Fruit fly (Drosophila melanogaster) whole organism, embryonic: ENCODE data around the gene CG3630.

ENCODE experiments used
- Ada2b ChIP-seq: fragments of 200-800 bp; sonication (Bioruptor generic); IDR thresholded peaks from 2 replicates; pipeline ENCODE4 v1.3.6; 2022; ENCODE audit warnings: missing biosample characterization, missing genetic modification characterization
- Asciz ChIP-seq: fragments of 200-800 bp; sonication (Bioruptor generic); optimal IDR thresholded peaks from 2 replicates; lab custom pipeline; 2017; ENCODE audit warnings: missing biosample characterization, mild to moderate bottlenecking, missing genetic modification characterization, missing genetic modification reagents
- CG12299 ChIP-seq: fragments of 200-800 bp; sonication (Bioruptor generic); optimal IDR thresholded peaks from 2 replicates; lab custom pipeline; 2018; ENCODE audit warnings: missing biosample characterization, mild to moderate bottlenecking, missing genetic modification characterization
- CG13775 ChIP-seq: fragments of 200-800 bp; sonication (Bioruptor generic); optimal IDR thresholded peaks from 3 replicates; lab custom pipeline; 2017; ENCODE audit warnings: missing biosample characterization, mild to moderate bottlenecking, missing genetic modification characterization
- CG15514 ChIP-seq: fragments of 200-800 bp; sonication (Bioruptor generic); optimal IDR thresholded peaks from 3 replicates; lab custom pipeline; 2017; ENCODE audit warnings: missing biosample characterization, missing genetic modification characterization, mild to moderate bottlenecking, moderate library complexity, missing genetic modification reagents
- CG1603 ChIP-seq: fragments of 200-800 bp; sonication (Bioruptor generic); optimal IDR thresholded peaks from 2 replicates; lab custom pipeline; 2019; ENCODE audit warnings: missing biosample characterization, mild to moderate bottlenecking, missing genetic modification characterization, moderate library complexity
- CG18011 ChIP-seq: fragments of 200-800 bp; sonication (Bioruptor generic); optimal IDR thresholded peaks from 2 replicates; lab custom pipeline; 2017; ENCODE audit warnings: missing biosample characterization, missing genetic modification characterization, mild to moderate bottlenecking, moderate library complexity, missing genotype
- CG1832 ChIP-seq: fragments of 200-800 bp; sonication (Bioruptor generic); optimal IDR thresholded peaks from 2 replicates; lab custom pipeline; 2017; ENCODE audit warnings: missing biosample characterization, mild to moderate bottlenecking, missing genetic modification characterization, inconsistent platforms
- CG18599 ChIP-seq: fragments of 200-800 bp; sonication (Bioruptor generic); optimal IDR thresholded peaks from 3 replicates; lab custom pipeline; 2017; ENCODE audit warnings: missing biosample characterization, missing genetic modification characterization, mild to moderate bottlenecking, moderate library complexity, missing genetic modification reagents
- CG2199 ChIP-seq: fragments of 200-800 bp; sonication (Bioruptor generic); IDR thresholded peaks from 3 replicates; pipeline ENCODE4 v1.3.6; 2022; ENCODE audit warnings: missing biosample characterization, missing genetic modification characterization
- CG30431 ChIP-seq: fragments of 200-800 bp; sonication (Bioruptor generic); optimal IDR thresholded peaks from 2 replicates; lab custom pipeline; 2017; ENCODE audit warnings: missing biosample characterization, missing genetic modification characterization
- CG3838 ChIP-seq: fragments of 200-800 bp; sonication (Bioruptor generic); optimal IDR thresholded peaks from 3 replicates; lab custom pipeline; 2016; ENCODE audit warnings: missing biosample characterization, missing genetic modification characterization
- CG4360 ChIP-seq: fragments of 200-800 bp; sonication (Bioruptor generic); IDR thresholded peaks from 2 replicates; pipeline ENCODE4 v1.3.6; 2022; ENCODE audit warnings: missing biosample characterization, missing genetic modification characterization
- CG4707 ChIP-seq: fragments of 200-800 bp; sonication (Bioruptor generic); optimal IDR thresholded peaks from 2 replicates; lab custom pipeline; 2018; ENCODE audit warnings: missing biosample characterization, mild to moderate bottlenecking, missing genetic modification characterization, moderate library complexity
- CG4854 ChIP-seq: fragments of 200-800 bp; sonication (Bioruptor generic); optimal IDR thresholded peaks from 2 replicates; lab custom pipeline; 2016; ENCODE audit warnings: missing biosample characterization, missing genetic modification characterization, inconsistent platforms
- CG6791 ChIP-seq: fragments of 200-800 bp; sonication (Bioruptor generic); IDR thresholded peaks from 3 replicates; pipeline ENCODE4 v1.3.6; 2022; ENCODE audit warnings: missing biosample characterization, missing genetic modification characterization; ENCODE audit not compliant: partially characterized antibody
- CG7963 ChIP-seq: fragments of 200-800 bp; sonication (Bioruptor generic); IDR thresholded peaks from 3 replicates; pipeline ENCODE4 v1.3.6; 2022; ENCODE audit warnings: missing biosample characterization, missing genetic modification characterization; ENCODE audit not compliant: partially characterized antibody
- CG8089 ChIP-seq: fragments of 200-800 bp; sonication (Bioruptor generic); optimal IDR thresholded peaks from 3 replicates; lab custom pipeline; 2016; ENCODE audit warnings: missing biosample characterization, missing genetic modification characterization
- CG9609 ChIP-seq: fragments of 200-800 bp; sonication (Bioruptor generic); optimal IDR thresholded peaks from 3 replicates; lab custom pipeline; 2016; ENCODE audit warnings: missing biosample characterization, missing genetic modification characterization
- CG9797 ChIP-seq: fragments of 200-800 bp; sonication (Bioruptor generic); optimal IDR thresholded peaks from 3 replicates; lab custom pipeline; 2018; ENCODE audit warnings: missing biosample characterization, mild to moderate bottlenecking, missing genetic modification characterization
- CHES-1-like ChIP-seq: fragments of 200-800 bp; sonication (Bioruptor generic); optimal IDR thresholded peaks from 2 replicates; lab custom pipeline; 2016; ENCODE audit warnings: missing biosample characterization, missing genetic modification characterization
- D ChIP-seq, 2 experiments: fragments of 200-800 bp in 1 of 2; fragments of >200 bp in 1 of 2; sonication (Bioruptor generic) in 1 of 2; optimal IDR thresholded peaks; 2 replicates in 1 of 2; 3 replicates in 1 of 2; lab custom pipeline; 2017; ENCODE audit warnings: mild to moderate bottlenecking in 1 of 2, missing biosample characterization in 1 of 2, missing genetic modification characterization in 1 of 2, missing genetic modification reagents in 1 of 2
- Dad ChIP-seq: fragments of 200-800 bp; sonication (Bioruptor generic); optimal IDR thresholded peaks from 3 replicates; lab custom pipeline; 2016; ENCODE audit warnings: missing biosample characterization, missing genetic modification characterization
- Dip2 ChIP-seq: fragments of 200-800 bp; sonication (Bioruptor generic); IDR thresholded peaks from 2 replicates; pipeline ENCODE4 v1.3.6; 2022; ENCODE audit warnings: missing biosample characterization, missing genetic modification characterization
- Doc2 ChIP-seq: fragments of 200-800 bp; sonication (Bioruptor generic); IDR thresholded peaks from 2 replicates; pipeline ENCODE4 v1.3.6; 2022; ENCODE audit warnings: missing biosample characterization, missing genetic modification characterization
- E2f2 ChIP-seq: fragments of 200-800 bp; sonication (Bioruptor generic); IDR thresholded peaks from 2 replicates; pipeline ENCODE4 v1.3.6; 2022; ENCODE audit warnings: missing biosample characterization, missing genetic modification characterization
- HLH3B ChIP-seq: fragments of 200-800 bp; sonication (Bioruptor generic); IDR thresholded peaks from 2 replicates; pipeline ENCODE4 v1.3.6; 2022; ENCODE audit warnings: missing biosample characterization, missing genetic modification characterization
- Kr ChIP-seq: fragments of 200-800 bp; sonication (Bioruptor generic); optimal IDR thresholded peaks from 2 replicates; lab custom pipeline; 2017; ENCODE audit warnings: missing biosample characterization, mild to moderate bottlenecking, missing genetic modification characterization
- Ssrp ChIP-seq: fragments of 200-800 bp; sonication (Bioruptor generic); optimal IDR thresholded peaks from 2 replicates; lab custom pipeline; 2018; ENCODE audit warnings: missing biosample characterization, mild to moderate bottlenecking, missing genetic modification characterization, moderate library complexity
- Xrp1 ChIP-seq: fragments of 200-800 bp; sonication (Bioruptor generic); IDR thresholded peaks from 2 replicates; pipeline ENCODE4 v1.3.6; 2022; ENCODE audit warnings: missing biosample characterization, missing genetic modification characterization
- al ChIP-seq: fragments of 200-800 bp; sonication (Bioruptor generic); IDR thresholded peaks from 2 replicates; pipeline ENCODE4 v1.3.6; 2022; ENCODE audit warnings: missing biosample characterization, missing genetic modification characterization
- ara ChIP-seq: fragments of 200-800 bp; sonication (Bioruptor generic); IDR thresholded peaks from 2 replicates; pipeline ENCODE4 v1.3.6; 2022; ENCODE audit warnings: missing biosample characterization, missing genetic modification characterization
- bab2 ChIP-seq: fragments of 200-800 bp; sonication (Bioruptor generic); optimal IDR thresholded peaks from 2 replicates; lab custom pipeline; 2016; ENCODE audit warnings: missing biosample characterization, missing genetic modification characterization
- bcd ChIP-seq: fragments of 200-800 bp; sonication (Bioruptor generic); optimal IDR thresholded peaks from 2 replicates; lab custom pipeline; 2017; ENCODE audit warnings: missing biosample characterization, mild to moderate bottlenecking, missing genetic modification characterization
- bowl ChIP-seq: fragments of 200-800 bp; sonication (Bioruptor generic); IDR thresholded peaks from 2 replicates; pipeline ENCODE4 v1.3.6; 2022; ENCODE audit warnings: missing biosample characterization, missing genetic modification characterization
- dysf ChIP-seq: fragments of 200-800 bp; sonication (Bioruptor generic); IDR thresholded peaks from 3 replicates; pipeline ENCODE4 v1.3.6; 2022; ENCODE audit warnings: missing biosample characterization, missing genetic modification characterization
- fu2 ChIP-seq: fragments of 200-800 bp; sonication (Bioruptor generic); optimal IDR thresholded peaks from 2 replicates; lab custom pipeline; 2016; ENCODE audit warnings: missing biosample characterization, missing genetic modification characterization
- gt ChIP-seq: fragments of 200-800 bp; sonication (Bioruptor generic); IDR thresholded peaks from 2 replicates; pipeline ENCODE4 v1.3.6; 2022; ENCODE audit warnings: missing biosample characterization, missing genetic modification characterization
- hkb ChIP-seq, 2 experiments: fragments of 200-800 bp in 1 of 2; fragments of >200 bp in 1 of 2; sonication (Bioruptor generic) in 1 of 2; IDR thresholded peaks in 1 of 2; optimal IDR thresholded peaks in 1 of 2; 2 replicates each; pipeline versions ENCODE4 v1.3.6 to Lab custom; 2017 to 2022; ENCODE audit warnings: missing biosample characterization in 1 of 2, missing genetic modification characterization in 1 of 2
- lab ChIP-seq: fragments of 200-800 bp; sonication (Bioruptor generic); optimal IDR thresholded peaks from 3 replicates; lab custom pipeline; 2017; ENCODE audit warnings: missing biosample characterization, missing genetic modification characterization, mild to moderate bottlenecking, moderate library complexity, missing genetic modification reagents
- pb ChIP-seq: fragments of 200-800 bp; sonication (Bioruptor generic); optimal IDR thresholded peaks from 3 replicates; lab custom pipeline; 2016; ENCODE audit warnings: missing biosample characterization, missing genetic modification characterization
- pzg ChIP-seq: fragments of 200-800 bp; sonication (Bioruptor generic); optimal IDR thresholded peaks from 3 replicates; lab custom pipeline; 2018; ENCODE audit warnings: missing biosample characterization, mild to moderate bottlenecking, missing genetic modification characterization, moderate library complexity
- rib ChIP-seq: fragments of 200-800 bp; sonication (Bioruptor generic); IDR thresholded peaks from 2 replicates; pipeline ENCODE4 v1.3.6; 2022; ENCODE audit warnings: missing biosample characterization, missing genetic modification characterization
- sens ChIP-seq: fragments of 200-800 bp; sonication (Bioruptor generic); peaks from one replicate; lab custom pipeline; 2016; ENCODE audit warnings: missing biosample characterization, missing genetic modification characterization
- ssp ChIP-seq: fragments of 200-800 bp; sonication (Bioruptor generic); IDR thresholded peaks from 2 replicates; pipeline ENCODE4 v1.3.6; 2022; ENCODE audit warnings: missing biosample characterization, missing genetic modification characterization
- trem ChIP-seq: fragments of 200-800 bp; optimal IDR thresholded peaks from 3 replicates; lab custom pipeline; 2019; ENCODE audit warnings: missing biosample characterization, mild to moderate bottlenecking, missing genetic modification characterization, moderate library complexity
- tx ChIP-seq: fragments of 200-800 bp; sonication (Bioruptor generic); optimal IDR thresholded peaks from 2 replicates; lab custom pipeline; 2016; ENCODE audit warnings: missing biosample characterization, missing genetic modification characterization
- unpg ChIP-seq: fragments of 200-800 bp; sonication (Bioruptor generic); optimal IDR thresholded peaks from 3 replicates; lab custom pipeline; 2018; ENCODE audit warnings: missing biosample characterization, mild to moderate bottlenecking, missing genetic modification characterization, moderate library complexity
- vnd ChIP-seq: fragments of 200-800 bp; sonication (Bioruptor generic); IDR thresholded peaks from 3 replicates; pipeline ENCODE4 v1.3.6; 2022; ENCODE audit warnings: missing biosample characterization, missing genetic modification characterization; ENCODE audit not compliant: partially characterized antibody
- wor ChIP-seq: fragments of 200-800 bp; sonication (Bioruptor generic); IDR thresholded peaks from 2 replicates; pipeline ENCODE4 v1.3.6; 2022; ENCODE audit warnings: missing biosample characterization, missing genetic modification characterization
- yki ChIP-seq: fragments of >200 bp; optimal IDR thresholded peaks from 3 replicates; lab custom pipeline; 2018
- zfh2 ChIP-seq: fragments of 200-800 bp; sonication (Bioruptor generic); optimal IDR thresholded peaks from 2 replicates; lab custom pipeline; 2016; ENCODE audit warnings: missing biosample characterization, missing genetic modification characterization

Gene CG3630

dm6 chrX:2170424-2170823 lies 8.4 kb downstream of the CG3630 start (continued):
- TF ChIP-seq CG1603 (peak; percentile 11), Dad (GFP tag; lab: Kevin White, UChicago) (no peak), CG15514 (peak; percentile 12), al (GFP tag; lab: Robert Waterston, UW) (no peak), CG7963 (GFP tag; lab: Robert Waterston, UW) (no peak), Ada2b (GFP tag; lab: Robert Waterston, UW) (no peak), Doc2 (no peak), ara (no peak), ssp (no peak), CG6791 (GFP tag; lab: Robert Waterston, UW) (no peak), CG8089 (no peak), Xrp1 (GFP tag; lab: Robert Waterston, UW) (no peak), fu2 (no peak), CG4360 (GFP tag; lab: Robert Waterston, UW) (no peak), tx (GFP tag; lab: Kevin White, UChicago) (no peak), lab (GFP tag; lab: Kevin White, UChicago) (no peak), CG12299 (tag; lab: Kevin White, UChicago) (no peak), CG18011 (GFP tag; lab: Kevin White, UChicago) (no peak), bowl (no peak), zfh2 (GFP tag; lab: Kevin White, UChicago) (no peak), rib (GFP tag; lab: Robert Waterston, UW) (no peak), CG3838 (GFP tag; lab: Kevin White, UChicago) (no peak), CG18599 (GFP tag; lab: Kevin White, UChicago) (no peak), CG9609 (GFP tag; lab: Kevin White, UChicago) (no peak), unpg (GFP tag; lab: Kevin White, UChicago) (no peak), dysf (no peak), E2f2 (peak; percentile 90), trem (tag; lab: Kevin White, UChicago) (peak; percentile 28), gt (GFP tag; lab: Robert Waterston, UW) (no peak), HLH3B (GFP tag; lab: Robert Waterston, UW) (no peak), Kr (GFP tag; lab: Kevin White, UChicago) (no peak), CG13775 (GFP tag; lab: Kevin White, UChicago) (no peak), CHES-1-like (GFP tag; lab: Kevin White, UChicago) (no peak), Asciz (GFP tag; lab: Kevin White, UChicago) (no peak), Dip2 (GFP tag; lab: Robert Waterston, UW) (no peak), Ssrp (tag; lab: Kevin White, UChicago) (no peak), CG30431 (GFP tag; lab: Kevin White, UChicago) (no peak), wor (GFP tag; lab: Robert Waterston, UW) (no peak), bcd (GFP tag; lab: Kevin White, UChicago) (no peak), CG1832 (GFP tag; lab: Kevin White, UChicago) (no peak), sens (GFP tag; lab: Kevin White, UChicago) (peak; percentile 9), pzg (GFP tag; lab: Kevin White, UChicago) (peak; percentile 51), bab2 (GFP tag; lab: Kevin White, UChicago) (no peak), pb (no peak), CG9797 (GFP tag; lab: Kevin White, UChicago) (no peak), CG2199 (GFP tag; lab: Robert Waterston, UW) (no peak), CG4854 (peak; percentile 70), vnd (no peak), hkb (optimal IDR thresholded peaks at IDR 0.05; lab: Kevin White, UChicago) (peak; percentile 41), hkb (GFP tag; IDR thresholded peaks at IDR 0.05; lab: Robert Waterston, UW) (no peak), D (optimal IDR thresholded peaks at IDR 0.05; lab: Kevin White, UChicago) (no peak), D (GFP tag; optimal IDR thresholded peaks at IDR 0.05; lab: Kevin White, UChicago) (no peak), CG4707 (GFP tag; lab: Kevin White, UChicago) (no peak), yki (lab: Kevin White, UChicago) (no peak)
